Fruit fly (Drosophila melanogaster) S2 (cell line): ENCODE results near the gene Stt3B.

Experiments used
- CG8478 ChIP-seq: fragments of >200 bp; optimal IDR thresholded peaks from 2 replicates; lab custom pipeline; 2018
- CTCF ChIP-seq, 2 experiments: fragments of >200 bp; optimal IDR thresholded peaks; 2 replicates each; lab custom pipeline; 2018

- TF ChIP-seq CG8478 (lab: Kevin White, UChicago) (no peak), CTCF (optimal IDR thresholded peaks at IDR 0.05; lab: Kevin White, UChicago) (no peak)
Measured at dm6 chr3R:25082348-25082747, 12.9 kb upstream of the Stt3B start, which contains the start of gene fd96Ca.
